Fruit fly (Drosophila melanogaster) whole organism, larva: Measurements from ENCODE around the gene Archease.
A peak's percentile ranks its signal among the peaks of the same experiment; 100 is the strongest.

ENCODE experiments used
- noc ChIP-seq: fragments of 200-800 bp; sonication (Bioruptor generic); optimal IDR thresholded peaks from 3 replicates; lab custom pipeline; 2019; ENCODE audit warnings: missing biosample characterization, mild to moderate bottlenecking, missing genetic modification characterization, moderate library complexity

Gene Archease

dm6 chr3R:21658752-21659468, 3.9 kb downstream of the Archease start:
- no peak for TF ChIP-seq noc (tag; lab: Kevin White, UChicago)

dm6 chr3R:21658281-21658680, 4.5 kb downstream of the Archease start:
- no peak for TF ChIP-seq noc (tag; lab: Kevin White, UChicago)

dm6 chr3R:21657489-21658018, 5.2 kb downstream of the Archease start:
- no peak for TF ChIP-seq noc (tag; lab: Kevin White, UChicago)

- peak; percentile 67 for TF ChIP-seq noc (tag; lab: Kevin White, UChicago)
Observed at dm6 chr3R:21656492-21657484, 6.0 kb downstream of the Archease start.

- TF ChIP-seq noc (tag; lab: Kevin White, UChicago): no peak
Observed at dm6 chr3R:21655384-21655783, 7.4 kb downstream of the Archease start.

- TF ChIP-seq noc (tag; lab: Kevin White, UChicago): no peak
Observed at dm6 chr3R:21654755-21655154, 8.0 kb downstream of the Archease start.

- no peak for TF ChIP-seq noc (tag; lab: Kevin White, UChicago)
Observed at dm6 chr3R:21653434-21653833, 9.3 kb downstream of the Archease start.

- no peak for TF ChIP-seq noc (tag; lab: Kevin White, UChicago)
Observed at dm6 chr3R:21652891-21653394, 9.8 kb downstream of the Archease start.

dm6 chr3R:21651048-21651887, 11.5 kb downstream of the Archease start:
- no peak for TF ChIP-seq noc (tag; lab: Kevin White, UChicago)

dm6 chr3R:21650506-21650905, 12.3 kb downstream of the Archease start:
- TF ChIP-seq noc (tag; lab: Kevin White, UChicago): no peak

- no peak for TF ChIP-seq noc (tag; lab: Kevin White, UChicago)
Observed at dm6 chr3R:21649823-21650499, 12.8 kb downstream of the Archease start.

- no peak for TF ChIP-seq noc (tag; lab: Kevin White, UChicago)
Observed at dm6 chr3R:21649053-21649821, 13.5 kb downstream of the Archease start.

- TF ChIP-seq noc (tag; lab: Kevin White, UChicago): no peak
Observed at dm6 chr3R:21648460-21648859, 14.3 kb downstream of the Archease start.
